Fruit fly (Drosophila melanogaster): ENCODE measurements around the gene danr.

The danr gene

dm6 chr3R:25123262-25123661 lies 14.6 kb upstream of the danr start, which contains the start of gene vig2 (continued):
- TF ChIP-seq CG10431 (GFP tag; optimal IDR thresholded peaks at IDR 0.05) (peak; percentile 54), Fer2 (tag; optimal IDR thresholded peaks at IDR 0.05) (peak; percentile 49), CG12104 (GFP tag; optimal IDR thresholded peaks at IDR 0.05) (peak; percentile 54), CG14710 (tag; optimal IDR thresholded peaks at IDR 0.05) (peak; percentile 43), ham (GFP tag; IDR thresholded peaks at IDR 0.05) (peak; percentile 68; the same call in 1 of the 2 replicates), ttk (GFP tag; IDR thresholded peaks at IDR 0.05) (peak; percentile 77; the same call in 1 of the 2 replicates), CG33213 (GFP tag; optimal IDR thresholded peaks at IDR 0.05) (peak; percentile 29), CG15514 (GFP tag; optimal IDR thresholded peaks at IDR 0.05) (peak; percentile 46), Jarid2 (GFP tag; optimal IDR thresholded peaks at IDR 0.05) (peak; percentile 23), CG34376 (GFP tag; optimal IDR thresholded peaks at IDR 0.05) (peak; percentile 57), CG8089 (GFP tag; optimal IDR thresholded peaks at IDR 0.05) (peak; percentile 21), hbn (GFP tag; IDR thresholded peaks at IDR 0.05; ENCODE audit: partially characterized antibody) (peak; percentile 57), CG8765 (GFP tag; IDR thresholded peaks at IDR 0.05) (peak; percentile 22; the same call in 1 of the 2 replicates), B-H2 (GFP tag; optimal IDR thresholded peaks at IDR 0.05) (peak; percentile 3), CG18599 (GFP tag; optimal IDR thresholded peaks at IDR 0.05) (peak; percentile 38), Ets65A (GFP tag) (peak; percentile 82), H15 (GFP tag; IDR thresholded peaks at IDR 0.05) (peak; percentile 79), Dbx (GFP tag; IDR thresholded peaks at IDR 0.05) (peak; percentile 85), CG1233 (GFP tag; optimal IDR thresholded peaks at IDR 0.05) (peak; percentile 66), Dref (GFP tag; IDR thresholded peaks at IDR 0.05) (peak; percentile 92), CG42726 (GFP tag; IDR thresholded peaks at IDR 0.05; ENCODE audit: partially characterized antibody) (peak; percentile 92), Usf (GFP tag; optimal IDR thresholded peaks at IDR 0.05) (peak; percentile 39), MTF-1 (GFP tag; optimal IDR thresholded peaks at IDR 0.05; ENCODE audit: borderline replicate concordance) (peak; percentile 81), tio (GFP tag; optimal IDR thresholded peaks at IDR 0.05) (peak; percentile 1), gsb (GFP tag; IDR thresholded peaks at IDR 0.05) (peak; percentile 49; the same call in 1 of the 2 replicates), CG13775 (GFP tag; optimal IDR thresholded peaks at IDR 0.05) (peak; percentile 76), CG12391 (tag; optimal IDR thresholded peaks at IDR 0.05) (peak; percentile 27), Aef1 (GFP tag; IDR thresholded peaks at IDR 0.05) (peak; percentile 65; the same call in 2 of the 3 replicates), scrt (GFP tag; optimal IDR thresholded peaks at IDR 0.05) (peak; percentile 39), CG9817 (tag; optimal IDR thresholded peaks at IDR 0.05) (peak; percentile 44), CG10274 (GFP tag; optimal IDR thresholded peaks at IDR 0.05) (peak; percentile 47), knrl (GFP tag; IDR thresholded peaks at IDR 0.05; ENCODE audit: partially characterized antibody) (peak; percentile 89), CG17912 (GFP tag; optimal IDR thresholded peaks at IDR 0.05) (peak; percentile 40), tna (GFP tag; IDR thresholded peaks at IDR 0.05; ENCODE audit: partially characterized antibody) (peak; percentile 74), CG9727 (GFP tag; optimal IDR thresholded peaks at IDR 0.05) (peak; percentile 72), CG14667 (GFP tag; IDR thresholded peaks at IDR 0.05) (0 out of 2 replicates have a peak, but pooled peaks have one; percentile 23), Sry-δ (GFP tag; optimal IDR thresholded peaks at IDR 0.05) (peak; percentile 56), gce (GFP tag; IDR thresholded peaks at IDR 0.05) (peak; percentile 75; the same call in 2 of the 3 replicates), ac (GFP tag; optimal IDR thresholded peaks at IDR 0.05) (peak; percentile 2), Med (GFP tag) (peak; percentile 92), seq (GFP tag; IDR thresholded peaks at IDR 0.05) (0 out of 2 replicates have a peak, but pooled peaks have one; percentile 32)
